Fruit fly (Drosophila melanogaster) whole organism, pupa: ENCODE data around the gene CheA29a.
A peak's percentile ranks its signal among the peaks of the same experiment; 100 is the strongest.

Experiments
- CG10348 ChIP-seq: fragments of 200-800 bp; sonication (Bioruptor generic); IDR thresholded peaks from 2 replicates; pipeline ENCODE4 v1.3.6; 2022; ENCODE audit warnings: missing biosample characterization, missing genetic modification characterization
- CG12605 ChIP-seq: fragments of 200-800 bp; sonication (Bioruptor generic); IDR thresholded peaks from 2 replicates; pipeline ENCODE4 v1.3.6; 2022; ENCODE audit warnings: missing biosample characterization, missing genetic modification characterization
- CG13204 ChIP-seq: fragments of 200-800 bp; sonication (Bioruptor generic); optimal IDR thresholded peaks from 2 replicates; lab custom pipeline; 2018; ENCODE audit warnings: missing biosample characterization, mild to moderate bottlenecking, missing genetic modification characterization, moderate library complexity
- CG14655 ChIP-seq: fragments of 200-800 bp; sonication (Bioruptor generic); optimal IDR thresholded peaks from 3 replicates; lab custom pipeline; 2017; ENCODE audit warnings: mild to moderate bottlenecking, missing biosample characterization, missing genetic modification reagents, missing genetic modification characterization
- CG15710 ChIP-seq: fragments of 200-800 bp; sonication (Bioruptor generic); optimal IDR thresholded peaks from 2 replicates; lab custom pipeline; 2018; ENCODE audit warnings: missing biosample characterization, mild to moderate bottlenecking, missing genetic modification characterization, moderate library complexity
- CG17806 ChIP-seq: fragments of 200-800 bp; sonication (Bioruptor generic); optimal IDR thresholded peaks from 2 replicates; lab custom pipeline; 2018; ENCODE audit warnings: missing biosample characterization, mild to moderate bottlenecking, missing genetic modification characterization, moderate library complexity
- CG32121 ChIP-seq: fragments of 200-800 bp; sonication (Bioruptor generic); IDR thresholded peaks from 2 replicates; pipeline ENCODE4 v1.3.6; 2022; ENCODE audit warnings: missing biosample characterization, missing genetic modification characterization
- CG34367 ChIP-seq: fragments of 200-800 bp; sonication (Bioruptor generic); optimal IDR thresholded peaks from 2 replicates; lab custom pipeline; 2018; ENCODE audit warnings: missing biosample characterization, mild to moderate bottlenecking, missing genetic modification characterization
- CG4496 ChIP-seq: fragments of 200-800 bp; sonication (Bioruptor generic); IDR thresholded peaks from 3 replicates; pipeline ENCODE4 v1.3.6; 2022; ENCODE audit warnings: missing biosample characterization, missing genetic modification characterization
- CG8159 ChIP-seq: fragments of 200-800 bp; sonication (Bioruptor generic); optimal IDR thresholded peaks from 3 replicates; lab custom pipeline; 2018; ENCODE audit warnings: missing biosample characterization, mild to moderate bottlenecking, missing genetic modification characterization, moderate library complexity
- CG8301 ChIP-seq: fragments of 200-800 bp; sonication (Bioruptor generic); optimal IDR thresholded peaks from 2 replicates; lab custom pipeline; 2018; ENCODE audit warnings: missing biosample characterization, mild to moderate bottlenecking, missing genetic modification characterization
- CG9948 ChIP-seq: fragments of 200-800 bp; sonication (Bioruptor generic); optimal IDR thresholded peaks from 2 replicates; lab custom pipeline; 2018; ENCODE audit warnings: missing biosample characterization, mild to moderate bottlenecking, missing genetic modification characterization, moderate library complexity
- D1 ChIP-seq: fragments of 200-800 bp; sonication (Bioruptor generic); optimal IDR thresholded peaks from 2 replicates; lab custom pipeline; 2018; ENCODE audit warnings: missing biosample characterization, mild to moderate bottlenecking, missing genetic modification characterization, moderate library complexity
- EcR ChIP-seq: fragments of 200-800 bp; sonication (Bioruptor generic); optimal IDR thresholded peaks from 3 replicates; lab custom pipeline; 2019; ENCODE audit warnings: missing biosample characterization, missing genetic modification characterization, mild to moderate bottlenecking, moderate library complexity, missing genetic modification reagents
- Ets98B ChIP-seq: fragments of 200-800 bp; sonication (Bioruptor generic); IDR thresholded peaks from 2 replicates; pipeline ENCODE4 v1.3.6; 2022; ENCODE audit warnings: missing biosample characterization, missing genetic modification characterization
- Pif1A ChIP-seq: fragments of 200-800 bp; sonication (Bioruptor generic); optimal IDR thresholded peaks from 3 replicates; lab custom pipeline; 2016; ENCODE audit warnings: missing biosample characterization, missing genetic modification characterization
- Pif1B ChIP-seq: fragments of 200-800 bp; sonication (Bioruptor generic); optimal IDR thresholded peaks from 3 replicates; lab custom pipeline; 2016; ENCODE audit warnings: missing biosample characterization, missing genetic modification characterization
- Snoo ChIP-seq: fragments of 200-800 bp; sonication (Bioruptor generic); optimal IDR thresholded peaks from 3 replicates; lab custom pipeline; 2017; ENCODE audit warnings: missing biosample characterization, mild to moderate bottlenecking, missing genetic modification characterization, inconsistent platforms
- fd96Ca ChIP-seq: fragments of 200-800 bp; sonication (Bioruptor generic); IDR thresholded peaks from 3 replicates; pipeline ENCODE4 v1.3.6; 2022; ENCODE audit warnings: missing biosample characterization, missing genetic modification characterization
- gl ChIP-seq: fragments of 200-800 bp; sonication (Bioruptor generic); optimal IDR thresholded peaks from 2 replicates; lab custom pipeline; 2018; ENCODE audit warnings: missing biosample characterization, mild to moderate bottlenecking, missing genetic modification characterization
- rn ChIP-seq: fragments of 200-800 bp; sonication (Bioruptor generic); IDR thresholded peaks from 2 replicates; pipeline ENCODE4 v1.3.6; 2022; ENCODE audit warnings: missing biosample characterization, missing genetic modification characterization

Gene CheA29a

DNA sequence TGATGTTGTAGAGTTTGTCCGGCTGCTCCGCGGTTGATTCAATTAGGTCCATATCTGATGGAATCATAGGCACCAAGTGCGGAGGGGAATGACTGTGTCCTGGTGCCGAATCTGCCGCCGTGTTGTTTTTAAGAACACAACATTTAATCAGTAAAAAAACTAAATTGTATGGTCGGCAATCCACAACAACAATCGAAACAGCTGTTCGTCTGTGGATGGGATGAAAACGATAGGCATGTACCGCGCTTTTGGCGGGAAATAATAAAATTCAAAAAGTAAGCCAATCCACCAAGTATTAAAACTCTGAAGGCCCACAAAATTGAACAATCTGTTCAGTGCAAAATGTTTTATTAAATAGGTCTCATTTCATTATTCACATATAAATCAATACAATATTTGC is 27.8 kb upstream of the CheA29a start, which contains the start of gene Aasdh:
Gene Aasdh, minus strand, starts transcription at position 219 of the 400 bp plus-strand sequence.
- no peak for TF ChIP-seq CG4496 (GFP tag; lab: Robert Waterston, UW)
- no peak for TF ChIP-seq CG15710
- TF ChIP-seq Snoo (tag; lab: Kevin White, UChicago): no peak
- no peak for TF ChIP-seq Pif1B (GFP tag; lab: Kevin White, UChicago)
- no peak for TF ChIP-seq gl (tag; lab: Kevin White, UChicago)
- TF ChIP-seq CG13204: no peak
- TF ChIP-seq CG9948 (tag; lab: Kevin White, UChicago): no peak
- TF ChIP-seq CG17806 (tag; lab: Kevin White, UChicago): no peak
- TF ChIP-seq CG8301 (tag; lab: Kevin White, UChicago): no peak
- no peak for TF ChIP-seq CG8159
- TF ChIP-seq, all 21 proteins: peak for 0

DNA sequence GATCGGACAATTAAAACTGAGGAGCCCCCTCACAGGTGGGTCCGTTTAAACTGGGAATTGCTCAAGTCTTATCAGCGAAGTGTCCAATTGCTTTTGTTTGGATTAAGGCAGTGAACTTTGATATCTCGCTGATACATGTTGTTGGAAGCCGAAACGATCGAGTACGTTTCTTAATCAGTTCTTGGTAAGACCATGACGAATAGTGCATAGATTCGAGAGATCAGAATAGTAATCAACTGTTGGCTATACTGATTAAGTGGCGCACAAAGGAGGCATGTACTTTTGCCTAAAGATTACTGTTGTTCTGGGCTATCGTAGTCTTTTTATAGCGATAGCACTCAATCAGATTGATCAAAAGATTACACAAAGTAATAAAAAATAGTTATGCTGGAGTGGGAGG is 25.7 kb upstream of the CheA29a start:
- TF ChIP-seq CG8159 (no peak), CG4496 (GFP tag; lab: Robert Waterston, UW) (no peak), Snoo (tag; lab: Kevin White, UChicago) (no peak)

DNA sequence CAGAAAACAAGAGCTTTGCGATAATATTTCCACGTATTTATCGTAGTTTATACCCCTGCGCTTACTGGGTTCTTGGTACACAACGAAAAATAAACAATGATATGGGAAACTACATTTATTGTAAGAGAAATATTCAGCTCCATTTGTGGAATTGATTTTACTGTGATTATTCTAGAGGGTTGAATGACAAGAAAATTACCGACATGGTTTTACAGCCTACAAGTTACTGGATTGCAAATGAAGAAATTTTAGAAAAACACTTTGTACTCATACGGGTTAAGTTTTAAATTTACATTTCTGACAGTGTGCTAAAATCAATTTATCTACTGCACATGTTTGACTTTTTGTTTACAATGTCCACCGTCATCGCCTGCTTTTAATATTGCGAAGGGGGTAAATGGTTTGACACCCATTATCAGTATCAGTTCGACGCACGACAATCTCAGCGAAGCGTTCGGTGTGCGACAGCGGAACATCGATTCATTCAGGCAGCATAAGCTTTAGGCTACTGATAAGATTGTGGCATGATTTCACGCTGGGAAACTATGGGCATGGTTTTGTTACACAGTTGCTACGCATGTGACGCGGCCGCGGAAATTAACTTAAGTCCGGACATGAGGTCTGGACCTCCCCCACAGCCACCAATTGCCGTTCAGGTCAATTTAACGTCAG is 15.2 kb upstream of the CheA29a start:
- TF ChIP-seq CG13204 (no peak), fd96Ca (GFP tag; lab: Robert Waterston, UW) (0 out of 3 replicates have a peak, but pooled peaks have one; percentile 11), CG9948 (tag; lab: Kevin White, UChicago) (peak; percentile 34), CG32121 (GFP tag; lab: Robert Waterston, UW) (no peak), CG15710 (peak; percentile 10), CG8301 (tag; lab: Kevin White, UChicago) (no peak), Snoo (tag; lab: Kevin White, UChicago) (no peak), Ets98B (GFP tag; lab: Robert Waterston, UW) (no peak), Pif1A (peak; percentile 14), D1 (no peak), CG12605 (GFP tag; lab: Robert Waterston, UW) (no peak), CG14655 (GFP tag; lab: Kevin White, UChicago) (peak; percentile 22), CG17806 (tag; lab: Kevin White, UChicago) (peak; percentile 25), CG34367 (no peak), CG10348 (no peak), gl (tag; lab: Kevin White, UChicago) (no peak), Pif1B (GFP tag; lab: Kevin White, UChicago) (no peak), CG8159 (peak; percentile 33), EcR (peak; percentile 44), rn (GFP tag; lab: Robert Waterston, UW) (no peak), CG4496 (GFP tag; lab: Robert Waterston, UW) (no peak)
- TF ChIP-seq, all 21 proteins: peak for 8

DNA sequence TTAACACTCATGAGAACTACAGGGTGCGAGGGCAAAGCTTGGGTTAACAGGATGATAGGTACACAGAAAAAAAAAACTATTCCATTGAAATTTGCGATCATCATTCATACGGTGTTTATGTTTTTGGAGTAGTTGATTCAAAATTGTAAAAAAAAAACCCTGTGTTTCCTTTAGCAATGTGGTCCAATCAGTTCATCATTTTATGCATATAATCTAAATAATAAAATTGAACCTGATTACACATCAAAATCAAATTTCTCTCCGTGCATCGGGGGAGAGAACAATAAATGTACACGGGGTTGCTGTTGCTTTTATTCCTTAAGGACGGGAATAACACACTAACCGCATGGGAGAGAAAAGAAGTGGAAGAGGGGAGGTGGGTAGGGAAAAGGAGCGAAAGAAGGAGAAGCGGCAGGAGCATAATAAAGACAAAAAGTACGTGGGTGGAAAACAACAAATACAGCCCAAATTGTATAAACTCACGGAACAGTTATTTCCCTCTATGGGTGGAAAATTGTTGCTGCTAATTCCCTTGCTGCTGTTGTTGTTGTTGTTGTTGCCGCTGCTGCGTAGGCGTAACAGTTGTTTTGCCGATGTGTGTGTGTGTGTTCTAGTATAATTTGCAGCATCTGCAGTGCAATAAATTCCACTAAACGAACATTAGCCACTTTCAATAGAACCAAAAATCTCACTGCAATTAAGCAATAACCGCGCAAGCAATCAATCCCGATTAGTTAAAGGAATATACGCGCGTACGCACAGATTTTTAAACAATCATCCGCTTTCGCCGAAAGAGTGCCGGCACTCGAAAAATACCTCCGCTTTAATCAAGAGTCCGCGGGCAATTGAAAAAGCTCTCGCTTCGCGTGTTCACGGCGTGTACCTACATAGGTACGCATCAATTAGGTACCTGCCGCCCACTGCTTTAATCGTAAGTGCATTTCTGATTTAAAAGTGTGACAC is 13.7 kb upstream of the CheA29a start, which contains the start of gene Agpat2:
Gene Agpat2, minus strand, starts transcription at position 851 of the 963 bp plus-strand sequence.
- TF ChIP-seq EcR: no peak
- peak; percentile 74 for TF ChIP-seq Pif1A
- 0 out of 2 replicates have a peak, but pooled peaks have one; percentile 25 for TF ChIP-seq CG12605 (GFP tag; lab: Robert Waterston, UW)
- no peak for TF ChIP-seq CG10348
- TF ChIP-seq rn (GFP tag; lab: Robert Waterston, UW): no peak
- TF ChIP-seq CG8301 (tag; lab: Kevin White, UChicago): peak; percentile 37
- peak; percentile 23 for TF ChIP-seq CG34367
- no peak for TF ChIP-seq CG13204
- peak; percentile 60 for TF ChIP-seq CG9948 (tag; lab: Kevin White, UChicago)
- TF ChIP-seq Ets98B (GFP tag; lab: Robert Waterston, UW): no peak
- TF ChIP-seq CG32121 (GFP tag; lab: Robert Waterston, UW): no peak
- peak; percentile 44 for TF ChIP-seq CG14655 (GFP tag; lab: Kevin White, UChicago)
- peak; percentile 64 for TF ChIP-seq CG15710
- TF ChIP-seq Pif1B (GFP tag; lab: Kevin White, UChicago): peak; percentile 70
- peak; percentile 15 for TF ChIP-seq D1
- peak; percentile 43; the same call in 1 of the 3 replicates for TF ChIP-seq CG4496 (GFP tag; lab: Robert Waterston, UW)
- peak; percentile 72 for TF ChIP-seq CG17806 (tag; lab: Kevin White, UChicago)
- peak; percentile 2 for TF ChIP-seq gl (tag; lab: Kevin White, UChicago)
- TF ChIP-seq fd96Ca (GFP tag; lab: Robert Waterston, UW): no peak
- TF ChIP-seq Snoo (tag; lab: Kevin White, UChicago): peak; percentile 62
- peak; percentile 77 for TF ChIP-seq CG8159

DNA sequence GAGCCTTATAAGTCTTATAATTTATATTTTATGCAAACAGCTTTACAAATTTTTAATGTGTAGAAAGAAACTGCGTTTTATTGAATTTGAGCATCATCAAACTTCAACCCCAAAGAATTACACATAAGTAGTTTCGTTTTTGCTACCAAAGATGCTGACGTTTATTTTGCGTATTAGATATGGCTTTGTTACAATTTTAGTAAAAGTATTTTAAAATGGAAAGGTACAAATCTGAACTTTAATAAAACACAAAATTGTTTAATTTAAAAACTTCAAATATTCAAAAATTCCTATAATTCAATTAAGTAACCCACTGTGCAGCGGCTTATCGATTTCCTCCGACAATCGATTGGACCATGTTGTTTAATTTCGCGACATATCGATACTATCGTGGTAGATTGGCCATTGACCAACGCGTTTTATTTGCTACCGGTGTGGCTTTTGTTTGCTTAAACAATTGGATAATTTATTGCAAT is 13.0 kb upstream of the CheA29a start, which contains the start of gene prg:
Gene prg, plus strand, starts transcription at position 382 of the 476 bp plus-strand sequence.
- no peak for TF ChIP-seq gl (tag; lab: Kevin White, UChicago)
- peak; percentile 58 for TF ChIP-seq CG8301 (tag; lab: Kevin White, UChicago)
- peak; percentile 44 for TF ChIP-seq CG17806 (tag; lab: Kevin White, UChicago)
- TF ChIP-seq CG13204: no peak
- TF ChIP-seq CG15710: peak; percentile 50
- peak; percentile 78 for TF ChIP-seq Pif1A
- TF ChIP-seq CG32121 (GFP tag; lab: Robert Waterston, UW): peak; percentile 56; the same call in 1 of the 2 replicates
- peak; percentile 55 for TF ChIP-seq CG14655 (GFP tag; lab: Kevin White, UChicago)
- TF ChIP-seq Snoo (tag; lab: Kevin White, UChicago): peak; percentile 49
- peak; percentile 58 for TF ChIP-seq EcR
- TF ChIP-seq CG9948 (tag; lab: Kevin White, UChicago): peak; percentile 5
- peak; percentile 30 for TF ChIP-seq CG34367
- no peak for TF ChIP-seq rn (GFP tag; lab: Robert Waterston, UW)
- peak; percentile 61 for TF ChIP-seq CG8159
- TF ChIP-seq CG12605 (GFP tag; lab: Robert Waterston, UW): peak; percentile 53
- peak; percentile 39 for TF ChIP-seq D1
- no peak for TF ChIP-seq CG10348
- TF ChIP-seq fd96Ca (GFP tag; lab: Robert Waterston, UW): no peak
- TF ChIP-seq Ets98B (GFP tag; lab: Robert Waterston, UW): peak; percentile 37
- peak; percentile 45 for TF ChIP-seq Pif1B (GFP tag; lab: Kevin White, UChicago)
- TF ChIP-seq CG4496 (GFP tag; lab: Robert Waterston, UW): peak; percentile 70
